Worm (Caenorhabditis elegans): ENCODE data around the gene K07F5.22.

K07F5.22 gene

DNA sequence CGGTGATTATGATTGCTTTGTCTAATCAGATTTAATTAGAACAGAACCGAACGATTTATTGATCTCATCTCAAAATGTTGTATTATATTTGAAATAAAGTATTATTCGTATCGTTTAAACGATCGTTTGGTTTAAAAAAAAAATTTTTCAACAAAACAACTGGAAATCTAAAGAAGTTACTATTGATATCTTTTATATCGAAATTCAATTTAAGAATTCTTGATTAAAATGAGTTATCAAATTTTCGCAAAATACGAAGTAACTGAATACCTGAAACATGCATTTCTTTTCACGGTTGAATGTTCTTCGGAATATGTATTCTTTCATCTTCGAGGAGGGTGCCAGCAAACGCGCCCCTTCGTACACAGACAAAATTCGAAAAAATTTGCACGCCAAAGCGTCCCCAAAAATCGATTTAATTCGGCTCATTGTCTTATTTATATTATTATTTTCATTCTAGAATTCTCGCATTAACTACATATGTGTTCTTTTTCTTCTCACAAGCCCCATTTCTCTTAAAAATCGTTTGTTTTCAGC lies 6.9 kb upstream of the K07F5.22 start, which contains the start of gene npp-1:
Gene npp-1 (plus strand): TSS at position 537 of the 537 bp plus-strand sequence.
- no peak for TF ChIP-seq ceh-20 (GFP tag; IDR thresholded peaks at IDR 0.05)
- peak in 1 of 2 experiments; percentile 92 for TF ChIP-seq unc-62 (GFP tag; optimal IDR thresholded peaks at IDR 0.05 in 1 of 2)
- TF ChIP-seq unc-62 (tag; optimal IDR thresholded peaks at IDR 0.05) = no peak
- peak; percentile 28 for TF ChIP-seq nhr-77 (tag; optimal IDR thresholded peaks at IDR 0.05)
- no peak for TF ChIP-seq spr-3 (GFP tag; optimal IDR thresholded peaks at IDR 0.05)
- TF ChIP-seq ces-1 (GFP tag; optimal IDR thresholded peaks at IDR 0.05) = no peak
- peak; percentile 20 for TF ChIP-seq dve-1 (tag; optimal IDR thresholded peaks at IDR 0.05; ENCODE audit: insufficient read depth)
- TF ChIP-seq unc-130 (GFP tag; optimal IDR thresholded peaks at IDR 0.05) = peak; percentile 10
- no peak for TF ChIP-seq zfp-2 (tag; optimal IDR thresholded peaks at IDR 0.05)
- TF ChIP-seq ZK546.5 (tag; optimal IDR thresholded peaks at IDR 0.05) = no peak
- TF ChIP-seq dpl-1 (GFP tag; optimal IDR thresholded peaks at IDR 0.05) = peak; percentile 55
- peak; percentile 86 for TF ChIP-seq lin-38 (GFP tag; IDR thresholded peaks at IDR 0.05)
- peak; percentile 57 for TF ChIP-seq aha-1 (tag)
- no peak for TF ChIP-seq ZK337.2 (GFP tag; IDR thresholded peaks at IDR 0.05)
- peak; percentile 88 for TF ChIP-seq mes-2 (tag; optimal IDR thresholded peaks at IDR 0.05; ENCODE audit: poor library complexity, severe bottlenecking)
- no peak for TF ChIP-seq snpc-1.2 (GFP tag; IDR thresholded peaks at IDR 0.05)
- peak; percentile 30 for TF ChIP-seq lin-13 (GFP tag; optimal IDR thresholded peaks at IDR 0.05)
- TF ChIP-seq nhr-237 (tag; optimal IDR thresholded peaks at IDR 0.05) = no peak
- no peak for TF ChIP-seq daf-16 (GFP tag; optimal IDR thresholded peaks at IDR 0.05)
- TF ChIP-seq daf-16 (tag; optimal IDR thresholded peaks at IDR 0.05) = peak; percentile 12
- no peak for TF ChIP-seq ztf-11 (tag; optimal IDR thresholded peaks at IDR 0.05)
- TF ChIP-seq T20F7.1 (GFP tag; optimal IDR thresholded peaks at IDR 0.05) = peak; percentile 7
- TF ChIP-seq egl-27 (tag; optimal IDR thresholded peaks at IDR 0.05) = no peak
- 0 out of 2 replicates have a peak, but pooled peaks have one; percentile 5 for TF ChIP-seq vab-7 (GFP tag; IDR thresholded peaks at IDR 0.05)
- no peak for TF ChIP-seq nhr-25 (tag; optimal IDR thresholded peaks at IDR 0.05; ENCODE audit: borderline replicate concordance, insufficient read depth)
- TF ChIP-seq Y75B8A.6 (GFP tag; IDR thresholded peaks at IDR 0.05) = no peak
- no peak for TF ChIP-seq dmd-6 (GFP tag; IDR thresholded peaks at IDR 0.05)
- no peak for TF ChIP-seq nhr-6 (tag; optimal IDR thresholded peaks at IDR 0.05)
- no peak for TF ChIP-seq dmd-8 (GFP tag; IDR thresholded peaks at IDR 0.05)
- peak; percentile 17 for TF ChIP-seq nhr-28 (tag; optimal IDR thresholded peaks at IDR 0.05)

DNA sequence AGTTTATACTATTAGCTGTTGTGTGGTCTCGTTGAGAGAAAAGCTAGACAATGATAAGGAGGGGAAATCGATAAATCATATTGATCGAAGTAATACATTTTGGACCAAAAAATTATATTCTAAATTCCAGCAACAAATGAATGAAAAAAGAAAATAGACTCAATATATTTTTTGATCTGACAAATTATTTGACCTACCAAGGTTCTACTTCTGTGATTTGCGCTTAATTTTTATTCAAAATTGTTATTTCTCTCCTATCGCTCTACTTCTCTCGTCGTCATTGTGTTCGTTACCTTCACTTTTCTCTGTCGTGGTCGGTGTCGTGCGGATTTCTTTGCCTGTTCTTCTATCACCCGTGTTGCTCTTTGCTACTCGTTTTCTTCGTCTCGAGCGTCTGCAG lies 5.9 kb upstream of the K07F5.22 start:
- TF ChIP-seq lin-1 (GFP tag; IDR thresholded peaks at IDR 0.05) (no peak), zip-2 (tag; optimal IDR thresholded peaks at IDR 0.05) (no peak), saeg-2 (GFP tag; IDR thresholded peaks at IDR 0.05) (no peak), aly-2 (tag; optimal IDR thresholded peaks at IDR 0.05) (no peak)

DNA sequence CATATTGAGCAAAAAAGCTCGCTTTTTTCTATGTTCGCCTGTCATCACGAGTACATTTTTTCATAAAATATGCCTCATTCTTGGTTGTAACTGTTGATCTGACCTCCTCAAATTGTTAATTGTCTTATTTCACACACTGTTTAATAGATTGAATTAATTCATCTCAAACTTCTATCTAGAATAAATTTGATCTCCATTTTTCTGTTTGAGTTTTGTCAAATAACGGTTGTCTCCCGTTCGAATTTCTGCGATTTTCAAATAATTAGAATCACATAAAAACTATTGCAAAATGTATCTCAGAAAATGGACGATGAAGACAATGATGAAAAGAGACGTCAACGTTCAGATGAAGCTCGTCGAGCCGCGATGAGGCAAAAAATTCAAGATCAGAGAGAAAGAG lies 3.0 kb upstream of the K07F5.22 start, which contains the start of gene K07F5.14:
Gene K07F5.14 (plus strand): TSS at position 301 of the 400 bp plus-strand sequence.
- TF ChIP-seq set-16 (GFP tag; IDR thresholded peaks at IDR 0.05) = no peak
- TF ChIP-seq F37D6.2 (tag; optimal IDR thresholded peaks at IDR 0.05) = no peak
- TF ChIP-seq zip-2 (tag; optimal IDR thresholded peaks at IDR 0.05) = no peak
- TF ChIP-seq arid-1 (GFP tag; conservative IDR thresholded peaks at IDR 0.05) = no peak
- TF ChIP-seq fos-1 (tag; optimal IDR thresholded peaks at IDR 0.05) = no peak
- no peak for TF ChIP-seq nhr-41 (GFP tag; IDR thresholded peaks at IDR 0.05)
- no peak for TF ChIP-seq F49E8.2 (tag; optimal IDR thresholded peaks at IDR 0.05; ENCODE audit: borderline replicate concordance)

Data from whole organism, L4 larva.